Worm (Caenorhabditis elegans): ENCODE results near the gene F21H7.3.

The F21H7.3 gene

DNA sequence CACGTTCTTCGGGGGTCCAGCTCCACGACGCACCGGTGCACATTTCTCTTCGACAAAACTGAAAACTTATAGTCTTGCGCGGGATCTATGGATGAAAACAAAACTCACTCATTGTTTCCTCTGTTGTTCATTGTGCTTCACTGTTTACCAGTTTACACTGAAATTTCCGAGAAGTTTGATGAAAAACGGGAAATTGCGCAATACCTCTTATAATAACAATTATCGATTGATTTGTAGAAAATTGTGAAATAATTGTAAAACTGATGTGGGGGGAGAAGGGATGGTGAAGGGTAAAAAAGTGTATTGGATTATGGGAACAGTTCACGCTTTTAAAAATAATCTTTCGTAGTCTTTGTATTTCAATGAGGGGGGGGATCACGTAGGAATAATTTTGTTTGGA is 5.6 kb downstream of the F21H7.3 start:
- TF ChIP-seq elt-1 (tag; optimal IDR thresholded peaks at IDR 0.05): no peak
- TF ChIP-seq dmd-4 (tag; optimal IDR thresholded peaks at IDR 0.05): no peak
- TF ChIP-seq fos-1 (tag; optimal IDR thresholded peaks at IDR 0.05): no peak
- TF ChIP-seq nhr-10 (tag; optimal IDR thresholded peaks at IDR 0.05): no peak
- no peak for TF ChIP-seq gmeb-1 (tag; optimal IDR thresholded peaks at IDR 0.05)
- TF ChIP-seq ceh-82 (tag; optimal IDR thresholded peaks at IDR 0.05): no peak
- no peak for TF ChIP-seq sma-9 (GFP tag; optimal IDR thresholded peaks at IDR 0.05)
- no peak for TF ChIP-seq sma-9 (tag; optimal IDR thresholded peaks at IDR 0.05)
- no peak for TF ChIP-seq egl-27 (tag; optimal IDR thresholded peaks at IDR 0.05)
- no peak for TF ChIP-seq aly-2 (tag; optimal IDR thresholded peaks at IDR 0.05)
- no peak for TF ChIP-seq ztf-1 (GFP tag; conservative IDR thresholded peaks at IDR 0.05)
- TF ChIP-seq nhr-12 (tag; optimal IDR thresholded peaks at IDR 0.05): no peak
- TF ChIP-seq nhr-237 (tag; optimal IDR thresholded peaks at IDR 0.05): no peak
- no peak for TF ChIP-seq mbf-1 (tag; optimal IDR thresholded peaks at IDR 0.05)
- no peak for TF ChIP-seq zag-1 (tag; optimal IDR thresholded peaks at IDR 0.05)
- TF ChIP-seq lin-13 (GFP tag; optimal IDR thresholded peaks at IDR 0.05): no peak
- no peak for TF ChIP-seq C34F6.9 (tag; optimal IDR thresholded peaks at IDR 0.05)
- TF ChIP-seq nhr-6 (tag; optimal IDR thresholded peaks at IDR 0.05): no peak
- TF ChIP-seq Y55F3AM.14 (GFP tag; optimal IDR thresholded peaks at IDR 0.05): no peak
- TF ChIP-seq nhr-77 (tag; optimal IDR thresholded peaks at IDR 0.05): no peak
- no peak for TF ChIP-seq nhr-23 (tag; optimal IDR thresholded peaks at IDR 0.05)

DNA sequence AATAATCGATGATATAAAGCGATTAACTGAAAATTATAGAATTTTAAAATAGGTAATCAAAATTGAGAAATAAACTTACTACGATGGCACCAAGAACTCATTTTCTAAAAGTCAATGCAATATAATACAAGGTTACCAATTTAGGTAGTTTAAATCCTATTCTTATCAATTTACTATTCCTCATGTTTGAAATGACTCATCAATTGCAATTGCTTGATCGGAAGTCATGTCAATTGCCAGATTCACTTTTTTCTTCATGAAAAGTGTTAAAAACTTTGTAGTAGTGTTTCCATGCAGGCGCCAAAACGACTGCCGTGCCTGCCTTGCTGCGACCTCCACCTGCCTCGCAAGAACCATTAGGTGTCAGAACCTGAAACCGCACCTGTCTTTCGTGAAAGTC is 8.5 kb downstream of the F21H7.3 start, which contains the start of gene F11A5.13:
Gene F11A5.13 (minus strand): TSS at position 101 of the 400 bp plus-strand sequence.
- TF ChIP-seq ceh-82 (tag; optimal IDR thresholded peaks at IDR 0.05) (no peak), lin-11 (tag; optimal IDR thresholded peaks at IDR 0.05) (no peak), zag-1 (tag; optimal IDR thresholded peaks at IDR 0.05) (no peak), ZK546.5 (tag; optimal IDR thresholded peaks at IDR 0.05) (no peak)

DNA sequence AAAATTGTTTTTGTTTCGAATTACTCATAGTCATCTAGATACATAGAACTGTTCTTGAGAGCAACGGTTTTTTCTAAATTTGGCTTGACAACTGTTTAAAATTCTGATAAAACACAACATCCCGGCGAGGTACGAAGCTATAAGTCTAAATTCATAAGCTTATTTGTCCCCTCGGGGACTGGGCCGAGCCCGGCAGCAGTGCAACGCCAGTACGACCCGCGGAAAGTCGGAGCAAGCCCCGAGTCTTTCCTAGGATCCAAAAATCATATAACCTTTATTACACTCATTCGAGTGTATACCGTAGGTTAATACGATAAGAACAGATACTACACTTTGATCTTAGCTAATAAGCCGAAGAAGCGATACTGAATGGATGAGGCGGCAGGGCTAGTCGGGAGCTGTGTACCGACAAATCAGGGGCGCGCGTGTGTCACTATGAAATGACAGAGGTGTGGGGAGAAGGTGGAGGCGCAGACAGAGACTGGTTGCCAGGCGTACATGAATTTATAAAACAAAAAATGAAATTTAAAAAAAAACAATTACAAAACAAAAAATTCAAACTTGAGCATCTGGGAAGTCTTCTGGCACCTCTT is 9.4 kb downstream of the F21H7.3 start:
- TF ChIP-seq sma-3 (GFP tag; optimal IDR thresholded peaks at IDR 0.05): no peak
- no peak for TF ChIP-seq unc-62 (GFP tag; optimal IDR thresholded peaks at IDR 0.05)
- no peak for TF ChIP-seq nhr-12 (tag; optimal IDR thresholded peaks at IDR 0.05)
- TF ChIP-seq nhr-25 (tag; optimal IDR thresholded peaks at IDR 0.05): no peak
- no peak for TF ChIP-seq ceh-16 (tag; optimal IDR thresholded peaks at IDR 0.05)
- no peak for TF ChIP-seq lin-13 (GFP tag; optimal IDR thresholded peaks at IDR 0.05)
- TF ChIP-seq ZK546.5 (tag; optimal IDR thresholded peaks at IDR 0.05): no peak
- TF ChIP-seq skn-1 (tag; optimal IDR thresholded peaks at IDR 0.05): no peak
- TF ChIP-seq sma-9 (GFP tag; optimal IDR thresholded peaks at IDR 0.05): peak; percentile 1
- no peak for TF ChIP-seq sma-9 (tag; optimal IDR thresholded peaks at IDR 0.05)
- TF ChIP-seq snpc-4 (tag; optimal IDR thresholded peaks at IDR 0.05): peak; percentile 21
- no peak for TF ChIP-seq ama-1 (optimal IDR thresholded peaks at IDR 0.05)
- TF ChIP-seq ceh-82 (tag; optimal IDR thresholded peaks at IDR 0.05): no peak

DNA sequence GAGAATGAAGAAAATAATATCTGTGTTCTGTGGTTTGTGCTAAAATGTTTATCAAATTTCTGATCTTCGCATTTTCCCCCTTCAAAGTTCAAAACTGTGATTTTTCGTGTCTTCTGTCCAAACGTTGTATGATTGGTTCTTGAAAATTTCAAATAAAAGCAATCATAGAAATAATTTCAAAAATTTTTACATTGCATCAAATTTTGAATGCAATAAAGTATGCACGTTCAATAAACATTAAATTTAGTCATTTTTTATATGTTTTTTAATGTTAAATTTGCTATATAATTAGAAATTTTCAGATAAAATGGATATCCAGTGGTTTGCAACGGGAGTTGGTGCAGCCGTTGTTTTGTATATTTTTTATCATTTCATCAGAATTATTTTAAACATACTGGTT is 11.0 kb downstream of the F21H7.3 start, which contains the start of gene stdh-2:
Gene stdh-2 (plus strand): TSS at position 301 of the 400 bp plus-strand sequence.
- TF ChIP-seq gmeb-1 (tag; optimal IDR thresholded peaks at IDR 0.05) (no peak), lin-11 (tag; optimal IDR thresholded peaks at IDR 0.05) (no peak), mdl-1 (tag; optimal IDR thresholded peaks at IDR 0.05) (no peak), lin-39 (tag; optimal IDR thresholded peaks at IDR 0.05) (no peak), unc-62 (GFP tag; optimal IDR thresholded peaks at IDR 0.05) (no peak), mab-5 (tag; optimal IDR thresholded peaks at IDR 0.05) (no peak), elt-3 (tag; optimal IDR thresholded peaks at IDR 0.05) (no peak), nhr-23 (tag; optimal IDR thresholded peaks at IDR 0.05) (no peak), ceh-82 (tag; optimal IDR thresholded peaks at IDR 0.05) (no peak), aly-2 (tag; optimal IDR thresholded peaks at IDR 0.05) (no peak), ztf-1 (GFP tag; conservative IDR thresholded peaks at IDR 0.05) (no peak), elt-1 (tag; optimal IDR thresholded peaks at IDR 0.05) (no peak), nhr-129 (tag; optimal IDR thresholded peaks at IDR 0.05) (no peak), lin-13 (GFP tag; optimal IDR thresholded peaks at IDR 0.05) (no peak), nhr-25 (tag; optimal IDR thresholded peaks at IDR 0.05) (no peak), nhr-77 (tag; optimal IDR thresholded peaks at IDR 0.05) (no peak)

DNA sequence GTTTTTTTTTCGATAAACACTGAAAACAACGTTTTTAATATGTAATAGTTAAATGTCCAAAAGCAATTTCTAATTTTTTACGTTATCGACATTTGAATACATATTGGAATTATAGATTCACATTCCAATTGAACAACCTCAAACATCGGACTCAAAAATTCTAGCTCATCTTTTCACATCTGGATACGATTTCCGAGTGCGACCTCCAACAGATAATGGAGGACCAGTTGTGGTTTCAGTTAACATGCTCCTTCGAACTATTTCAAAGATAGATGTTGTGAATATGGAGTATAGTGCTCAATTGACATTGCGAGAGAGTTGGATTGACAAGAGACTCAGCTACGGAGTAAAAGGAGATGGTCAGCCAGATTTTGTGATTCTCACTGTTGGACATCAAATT is 15.0 kb downstream of the F21H7.3 start:
- TF ChIP-seq ceh-82 (tag; optimal IDR thresholded peaks at IDR 0.05) (no peak), lin-11 (tag; optimal IDR thresholded peaks at IDR 0.05) (no peak), sma-9 (GFP tag; optimal IDR thresholded peaks at IDR 0.05) (no peak), sma-9 (tag; optimal IDR thresholded peaks at IDR 0.05) (no peak), nhr-129 (tag; optimal IDR thresholded peaks at IDR 0.05) (no peak), C34F6.9 (tag; optimal IDR thresholded peaks at IDR 0.05) (no peak), unc-39 (tag; optimal IDR thresholded peaks at IDR 0.05) (no peak), nhr-12 (tag; optimal IDR thresholded peaks at IDR 0.05) (no peak), ZK546.5 (tag; optimal IDR thresholded peaks at IDR 0.05) (no peak), sma-3 (GFP tag; optimal IDR thresholded peaks at IDR 0.05) (no peak), lsy-2 (tag; optimal IDR thresholded peaks at IDR 0.05) (no peak), unc-62 (GFP tag; optimal IDR thresholded peaks at IDR 0.05) (no peak), snpc-4 (tag; optimal IDR thresholded peaks at IDR 0.05) (no peak)
